Fruit fly (Drosophila melanogaster): ENCODE results near the gene CG10237.

CG10237 gene

DNA sequence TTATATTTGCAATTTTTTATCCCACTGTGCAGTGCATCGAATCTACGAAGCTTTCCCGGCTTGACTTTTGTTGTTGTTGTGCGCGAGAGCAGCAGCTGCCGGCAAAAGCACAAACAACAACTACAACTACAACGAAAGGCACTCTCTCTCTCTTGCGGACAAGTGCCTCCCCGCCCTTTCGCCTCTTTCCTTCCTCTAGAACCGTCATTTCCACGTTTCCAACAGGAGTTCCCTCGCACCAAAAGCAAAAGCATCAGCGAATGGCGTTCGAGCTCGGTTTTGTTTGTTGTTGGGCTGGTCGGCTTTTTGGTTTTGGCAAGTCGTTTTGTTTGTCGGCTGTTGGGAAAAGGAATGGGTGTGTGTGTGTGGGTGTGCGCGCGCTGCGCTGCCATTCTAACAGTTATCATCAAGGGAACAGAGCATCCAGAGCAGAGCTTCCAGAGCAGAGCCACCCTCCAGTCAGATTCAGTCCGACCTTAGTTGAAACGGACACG is 21.3 kb upstream of the CG10237 start, which contains the start of gene tj:
tj (plus strand) TSS at position 444 of the 494 bp plus-strand sequence.
- TF ChIP-seq z (GFP tag; IDR thresholded peaks at IDR 0.05) (no peak), Nf-YC (tag; optimal IDR thresholded peaks at IDR 0.05) (peak; percentile 96), odd (GFP tag; optimal IDR thresholded peaks at IDR 0.05) (no peak), row (GFP tag; IDR thresholded peaks at IDR 0.05) (peak; percentile 4; the same call in 1 of the 3 replicates), Rfx (GFP tag; IDR thresholded peaks at IDR 0.05) (0 out of 2 replicates have a peak, but pooled peaks have one; percentile 11), CG10147 (GFP tag; optimal IDR thresholded peaks at IDR 0.05) (no peak), Ets65A (GFP tag) (peak; percentile 66), ewg (GFP tag; optimal IDR thresholded peaks at IDR 0.05) (peak; percentile 20), Adf1 (GFP tag; IDR thresholded peaks at IDR 0.05) (peak; percentile 29; the same call in 1 of the 2 replicates), CG8281 (tag; optimal IDR thresholded peaks at IDR 0.05) (no peak), Ada2b (GFP tag; IDR thresholded peaks at IDR 0.05) (no peak), nau (GFP tag; optimal IDR thresholded peaks at IDR 0.05) (no peak), crol (GFP tag; IDR thresholded peaks at IDR 0.05) (peak; percentile 59), en (GFP tag; optimal IDR thresholded peaks at IDR 0.05) (no peak), CG4360 (GFP tag; IDR thresholded peaks at IDR 0.05) (peak; percentile 71), abd-A (tag; optimal IDR thresholded peaks at IDR 0.05) (peak; percentile 42), Deaf1 (tag; optimal IDR thresholded peaks at IDR 0.05) (peak; percentile 93), Nf-YB (GFP tag; optimal IDR thresholded peaks at IDR 0.05) (peak; percentile 92), prd (optimal IDR thresholded peaks at IDR 0.05) (no peak), prd (GFP tag; IDR thresholded peaks at IDR 0.05) (0 out of 3 replicates have a peak, but pooled peaks have one; percentile 0), cg (GFP tag; optimal IDR thresholded peaks at IDR 0.05) (peak; percentile 53), fd3F (GFP tag; optimal IDR thresholded peaks at IDR 0.05) (no peak), CG42726 (GFP tag; IDR thresholded peaks at IDR 0.05; ENCODE audit: partially characterized antibody) (0 out of 2 replicates have a peak, but pooled peaks have one; percentile 19), Aef1 (GFP tag; IDR thresholded peaks at IDR 0.05) (peak; percentile 43), Trl (optimal IDR thresholded peaks at IDR 0.05) (peak; percentile 9 to 46), Trl (GFP tag; optimal IDR thresholded peaks at IDR 0.05) (no peak), chinmo (GFP tag; IDR thresholded peaks at IDR 0.05; ENCODE audit: partially characterized antibody) (0 out of 4 replicates have a peak, but pooled peaks have one; percentile 38), CG7556 (GFP tag; optimal IDR thresholded peaks at IDR 0.05) (no peak), tin (GFP tag; optimal IDR thresholded peaks at IDR 0.05) (no peak)

DNA sequence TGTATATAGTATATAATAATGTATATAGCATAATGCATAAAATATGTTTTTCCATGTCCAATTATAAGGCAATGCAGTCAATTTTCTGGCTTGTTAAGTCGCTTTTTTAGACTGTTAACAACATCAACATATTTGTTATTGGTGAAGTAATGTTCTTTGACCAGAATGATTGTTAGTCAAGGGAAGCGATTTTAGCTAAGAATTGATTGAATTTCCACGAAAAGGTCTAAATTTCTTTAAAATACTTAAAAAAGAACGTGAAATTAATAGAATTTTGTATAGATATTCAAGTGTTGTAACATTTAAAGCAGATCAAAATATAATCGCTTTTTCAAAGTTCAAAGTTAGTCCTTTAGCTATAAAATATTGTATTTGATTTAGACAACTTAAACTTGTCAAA is 20.9 kb upstream of the CG10237 start:
- TF ChIP-seq da (GFP tag; optimal IDR thresholded peaks at IDR 0.05) (no peak), cg (GFP tag; optimal IDR thresholded peaks at IDR 0.05) (no peak), mam (GFP tag; optimal IDR thresholded peaks at IDR 0.05) (no peak), kah (GFP tag; optimal IDR thresholded peaks at IDR 0.05) (no peak), CG13624 (GFP tag; optimal IDR thresholded peaks at IDR 0.05) (no peak), CG10979 (tag; optimal IDR thresholded peaks at IDR 0.05) (peak; percentile 33), CG30403 (GFP tag; optimal IDR thresholded peaks at IDR 0.05) (peak; percentile 12), CG14441 (GFP tag; IDR thresholded peaks at IDR 0.05) (no peak), CG7556 (GFP tag; optimal IDR thresholded peaks at IDR 0.05) (peak; percentile 59), CG6654 (GFP tag; optimal IDR thresholded peaks at IDR 0.05) (no peak), CG42726 (GFP tag; IDR thresholded peaks at IDR 0.05; ENCODE audit: partially characterized antibody) (no peak), CG17829 (tag; optimal IDR thresholded peaks at IDR 0.05) (no peak), sens (GFP tag) (peak; percentile 18), onecut (GFP tag; IDR thresholded peaks at IDR 0.05) (no peak), CG31388 (GFP tag; optimal IDR thresholded peaks at IDR 0.05) (no peak), CG9727 (GFP tag; optimal IDR thresholded peaks at IDR 0.05) (peak; percentile 31), tio (GFP tag; optimal IDR thresholded peaks at IDR 0.05) (peak; percentile 4), YL-1 (GFP tag; optimal IDR thresholded peaks at IDR 0.05) (no peak), ash1 (GFP tag; optimal IDR thresholded peaks at IDR 0.05) (no peak), en (GFP tag; optimal IDR thresholded peaks at IDR 0.05) (no peak), tin (GFP tag; optimal IDR thresholded peaks at IDR 0.05) (no peak), Myb (GFP tag; optimal IDR thresholded peaks at IDR 0.05) (no peak), CG18764 (GFP tag; optimal IDR thresholded peaks at IDR 0.05) (no peak), bcd (GFP tag; optimal IDR thresholded peaks at IDR 0.05) (peak; percentile 4), Dbx (GFP tag; IDR thresholded peaks at IDR 0.05) (no peak), Dip3 (GFP tag; optimal IDR thresholded peaks at IDR 0.05) (no peak), CG13123 (GFP tag; optimal IDR thresholded peaks at IDR 0.05) (no peak), Poxn (GFP tag; IDR thresholded peaks at IDR 0.05) (no peak)
